Worm (Caenorhabditis elegans): ENCODE measurements around the gene pqn-63.

Gene pqn-63

DNA sequence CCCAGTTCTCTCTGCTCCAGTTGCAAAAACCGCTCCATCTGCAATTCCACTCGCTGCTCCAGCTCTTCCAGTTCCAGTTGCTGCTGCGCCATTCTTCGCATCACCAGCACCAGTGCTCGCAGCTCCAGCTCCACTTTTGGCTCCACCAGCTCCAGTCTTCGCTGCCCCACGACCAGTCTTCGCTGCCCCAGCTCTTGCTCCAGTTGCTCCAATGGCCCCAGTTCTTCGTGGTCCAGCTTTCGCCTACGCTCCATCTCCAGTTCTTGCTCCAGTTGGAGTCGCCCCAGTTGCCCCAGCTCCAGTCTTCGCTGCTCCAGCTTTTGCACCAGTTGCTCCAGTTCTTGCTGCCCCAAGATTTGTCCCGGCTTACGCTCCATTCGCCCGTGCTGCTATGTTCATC, 4.6 kb downstream of the pqn-63 start:
- TF ChIP-seq aly-2 (tag; optimal IDR thresholded peaks at IDR 0.05), result no peak

DNA sequence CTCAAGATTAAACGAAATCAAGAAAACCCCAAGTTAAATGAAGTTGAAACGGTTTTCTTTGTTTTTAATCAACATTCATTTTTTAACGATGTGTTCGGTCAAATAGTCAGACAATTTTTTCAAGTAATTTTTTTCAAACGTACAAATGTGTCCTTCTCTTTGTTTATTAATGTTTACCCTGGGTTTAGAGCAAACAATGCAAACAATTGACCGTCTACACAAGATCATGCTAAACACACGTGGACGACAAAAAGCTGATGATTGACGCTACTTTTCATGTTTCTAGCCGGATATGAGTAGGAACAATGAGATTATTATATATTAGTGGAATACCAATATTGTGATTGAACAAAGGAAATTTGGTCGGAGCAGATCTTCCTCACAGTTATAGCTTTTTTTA, 5.6 kb downstream of the pqn-63 start:
- TF ChIP-seq mef-2 (tag; optimal IDR thresholded peaks at IDR 0.05), result no peak
- no peak for TF ChIP-seq nhr-77 (tag; optimal IDR thresholded peaks at IDR 0.05)
- no peak for TF ChIP-seq dsc-1 (tag; optimal IDR thresholded peaks at IDR 0.05)
- no peak for TF ChIP-seq ama-1 (optimal IDR thresholded peaks at IDR 0.05)
- TF ChIP-seq lin-39 (tag; optimal IDR thresholded peaks at IDR 0.05), result no peak
- TF ChIP-seq lsy-2 (tag; optimal IDR thresholded peaks at IDR 0.05), result no peak
- no peak for TF ChIP-seq ces-1 (GFP tag; optimal IDR thresholded peaks at IDR 0.05)
- TF ChIP-seq lin-35 (GFP tag; optimal IDR thresholded peaks at IDR 0.05), result no peak
- no peak for TF ChIP-seq tlp-1 (tag; optimal IDR thresholded peaks at IDR 0.05)
- TF ChIP-seq nhr-85 (tag), result no peak
- TF ChIP-seq mep-1 (tag; optimal IDR thresholded peaks at IDR 0.05), result no peak
- no peak for TF ChIP-seq nhr-90 (tag; optimal IDR thresholded peaks at IDR 0.05; ENCODE audit: poor library complexity)

DNA sequence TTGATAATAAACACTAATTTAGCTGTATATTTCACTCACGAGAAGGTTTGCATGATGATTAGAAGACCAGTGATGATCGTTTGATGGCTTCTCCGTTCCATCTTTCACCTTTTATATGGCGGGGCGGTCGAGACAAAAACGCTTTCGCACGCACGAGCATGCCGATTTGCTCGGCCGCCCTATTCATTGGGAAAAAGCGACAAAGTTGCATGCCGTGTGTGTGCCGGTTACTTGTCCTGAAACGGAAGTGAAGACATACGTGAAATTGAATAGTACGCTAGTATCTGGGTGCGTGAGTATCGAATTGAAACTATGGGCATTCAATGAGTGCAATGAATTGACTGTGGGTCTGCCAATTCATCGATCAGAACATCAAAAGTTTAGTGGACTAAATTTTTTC, 7.0 kb downstream of the pqn-63 start, which contains the start of gene idpc-5:
Gene idpc-5 (minus strand): TSS at position 101 of the 400 bp plus-strand sequence.
- TF ChIP-seq C16A3.4 (tag; optimal IDR thresholded peaks at IDR 0.05) (no peak), zag-1 (tag; optimal IDR thresholded peaks at IDR 0.05) (no peak), vab-15 (tag; optimal IDR thresholded peaks at IDR 0.05) (no peak), tlp-1 (tag; optimal IDR thresholded peaks at IDR 0.05) (no peak), lir-3 (tag; optimal IDR thresholded peaks at IDR 0.05; ENCODE audit: poor library complexity) (no peak), egl-13 (tag; optimal IDR thresholded peaks at IDR 0.05) (no peak), unc-98 (GFP tag; IDR thresholded peaks at IDR 0.05) (no peak), isw-1 (GFP tag; IDR thresholded peaks at IDR 0.05) (no peak), fkh-8 (tag; optimal IDR thresholded peaks at IDR 0.05) (no peak)

DNA sequence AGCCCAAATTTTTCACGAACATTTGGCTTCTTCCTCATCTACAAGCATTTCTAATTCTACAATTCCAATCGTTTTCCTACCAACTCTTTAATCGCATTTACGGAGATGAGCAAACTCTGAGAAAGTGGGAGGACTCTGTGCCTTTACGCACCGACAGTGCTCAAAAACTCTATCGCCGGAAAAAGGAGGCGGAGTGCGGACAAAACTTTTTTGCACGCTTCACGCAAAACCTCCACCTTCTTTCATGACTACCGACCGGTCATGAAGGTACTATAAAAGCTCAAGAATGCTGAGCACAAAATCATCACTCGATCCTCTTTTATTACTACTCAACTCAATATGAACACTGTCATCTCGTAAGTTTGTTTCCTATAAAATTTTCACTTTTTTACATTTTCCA, 9.3 kb downstream of the pqn-63 start, which contains the start of gene idpc-4:
Gene idpc-4 (plus strand): TSS at position 301 of the 400 bp plus-strand sequence.
- TF ChIP-seq mab-9 (GFP tag; IDR thresholded peaks at IDR 0.05) (no peak), aha-1 (tag; optimal IDR thresholded peaks at IDR 0.05) (no peak), lin-35 (GFP tag; optimal IDR thresholded peaks at IDR 0.05) (no peak), elt-2 (tag; optimal IDR thresholded peaks at IDR 0.05) (no peak), nhr-28 (tag; optimal IDR thresholded peaks at IDR 0.05) (no peak), snu-23 (GFP tag; optimal IDR thresholded peaks at IDR 0.05) (no peak), ceh-63 (GFP tag; optimal IDR thresholded peaks at IDR 0.05) (no peak), dpl-1 (GFP tag; optimal IDR thresholded peaks at IDR 0.05) (no peak), xbp-1 (tag; optimal IDR thresholded peaks at IDR 0.05) (no peak), nhr-237 (tag; optimal IDR thresholded peaks at IDR 0.05) (no peak), ztf-11 (tag; optimal IDR thresholded peaks at IDR 0.05) (no peak), efl-3 (GFP tag; optimal IDR thresholded peaks at IDR 0.05) (no peak), swsn-7 (tag; optimal IDR thresholded peaks at IDR 0.05) (no peak)

DNA sequence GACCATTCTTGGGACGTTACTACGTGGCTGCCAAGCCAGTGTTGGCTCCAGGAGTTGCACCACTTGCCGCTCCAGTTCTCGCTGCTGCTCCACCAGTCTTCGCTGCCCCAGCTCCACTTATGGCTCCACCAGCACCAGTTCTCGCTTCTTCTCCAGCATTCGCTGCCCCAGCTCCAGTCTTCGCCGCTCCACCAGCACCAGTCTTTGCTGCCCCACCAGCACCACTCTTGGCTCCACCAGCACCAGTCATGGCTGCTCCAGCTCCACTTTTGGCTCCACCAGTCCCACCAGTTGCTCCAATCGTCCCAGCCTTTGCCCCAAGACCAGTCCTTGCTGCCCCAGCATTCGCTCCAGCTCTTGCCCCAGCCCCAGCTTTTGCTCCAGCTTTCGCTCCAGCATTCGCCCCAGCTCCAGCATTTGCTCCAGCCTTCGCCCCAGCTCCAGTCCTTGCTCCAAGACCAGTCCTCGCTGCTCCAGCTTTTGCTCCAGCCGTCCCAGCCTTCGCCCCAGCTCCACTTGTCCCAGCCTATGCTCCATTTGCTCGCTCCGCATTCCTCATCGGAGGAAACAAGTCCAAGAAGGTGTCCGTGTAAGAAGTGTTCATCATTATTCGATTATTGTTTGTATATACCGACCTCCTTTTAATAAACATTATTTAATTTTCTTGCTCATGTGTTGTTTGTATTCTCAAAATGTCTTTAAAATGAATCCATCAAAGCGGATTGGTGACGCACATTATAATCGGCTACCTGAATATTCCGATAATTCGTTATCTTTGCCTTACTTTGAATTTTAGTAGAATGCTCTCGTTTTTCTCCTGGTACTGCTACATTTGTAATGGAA, 10.0 kb downstream of the pqn-63 start, which contains the start of gene T06E4.7:
Gene T06E4.7 (plus strand): TSS at position 793 of the 843 bp plus-strand sequence.
- TF ChIP-seq dsc-1 (tag; optimal IDR thresholded peaks at IDR 0.05), result peak; percentile 29
- no peak for TF ChIP-seq lin-39 (tag; optimal IDR thresholded peaks at IDR 0.05)
- no peak for TF ChIP-seq blmp-1 (tag; optimal IDR thresholded peaks at IDR 0.05)
- no peak for TF ChIP-seq ets-5 (GFP tag; IDR thresholded peaks at IDR 0.05)
- no peak for TF ChIP-seq isw-1 (GFP tag; IDR thresholded peaks at IDR 0.05)
- no peak for TF ChIP-seq fkh-4 (tag; optimal IDR thresholded peaks at IDR 0.05; ENCODE audit: borderline replicate concordance)

Measured in whole organism, L1 larva.